Worm (Caenorhabditis elegans) whole organism, L4/young adult: ENCODE measurements around the gene str-256.

Experiments used
- W03F9.2 ChIP-seq: fragments of 150-350 bp; optimal IDR thresholded peaks from 2 replicates; lab custom pipeline; 2014; ENCODE audit warnings: missing biosample characterization, missing genetic modification characterization
- him-1 ChIP-seq: sonication (generic microtip); optimal IDR thresholded peaks from 2 replicates; lab custom pipeline; 2016; ENCODE audit warnings: missing genotype, missing genetic modification reagents, missing genetic modification characterization, missing compliant biosample characterization

DNA sequence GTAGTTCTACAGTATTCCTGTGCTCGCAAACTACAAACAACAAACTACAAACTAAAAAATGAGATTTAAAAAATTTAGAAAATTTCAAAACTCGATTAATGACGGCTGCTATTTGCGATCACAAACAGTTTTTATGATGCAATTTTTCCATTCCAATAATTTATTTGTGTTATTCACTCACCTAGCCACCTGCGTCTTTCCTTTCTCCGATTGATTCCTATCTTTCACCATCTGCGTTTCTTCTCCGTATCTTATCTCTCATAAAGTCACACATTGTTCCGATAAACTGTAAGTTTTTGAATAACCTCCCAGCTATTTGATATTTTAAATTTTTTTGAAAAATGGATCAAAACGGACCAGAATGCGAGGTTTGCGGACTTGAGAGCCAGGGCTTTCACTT, 33.0 kb upstream of the str-256 start, which contains the start of gene nhr-132:
- TF ChIP-seq him-1 (tag; lab: Kevin White, UChicago) (no peak), W03F9.2 (tag; lab: Kevin White, UChicago) (no peak)
